Fruit fly (Drosophila melanogaster) whole organism, embryonic: Measurements from ENCODE around the gene CG4660.

Source experiments
- ATbp ChIP-seq: fragments of 200-800 bp; sonication (Bioruptor generic); optimal IDR thresholded peaks from 2 replicates; lab custom pipeline; 2017; ENCODE audit warnings: missing biosample characterization, mild to moderate bottlenecking, missing genetic modification characterization, missing genetic modification reagents
- CG10267 ChIP-seq: fragments of 200-800 bp; sonication (Bioruptor generic); optimal IDR thresholded peaks from 2 replicates; lab custom pipeline; 2018; ENCODE audit warnings: missing biosample characterization, mild to moderate bottlenecking, missing genetic modification characterization, moderate library complexity
- CG10543 ChIP-seq: fragments of 200-800 bp; sonication (Bioruptor generic); optimal IDR thresholded peaks from 3 replicates; lab custom pipeline; 2017; ENCODE audit warnings: missing biosample characterization, mild to moderate bottlenecking, missing genetic modification characterization, moderate library complexity
- CG11695 ChIP-seq: fragments of 200-800 bp; sonication (Bioruptor generic); IDR thresholded peaks from 3 replicates; pipeline ENCODE4 v1.3.6; 2022; ENCODE audit warnings: missing biosample characterization, missing genetic modification characterization
- CG14710 ChIP-seq: fragments of 200-800 bp; sonication (Bioruptor generic); optimal IDR thresholded peaks from 3 replicates; lab custom pipeline; 2019; ENCODE audit warnings: missing biosample characterization, mild to moderate bottlenecking, missing genetic modification characterization, moderate library complexity
- CG15514 ChIP-seq: fragments of 200-800 bp; sonication (Bioruptor generic); optimal IDR thresholded peaks from 3 replicates; lab custom pipeline; 2017; ENCODE audit warnings: missing biosample characterization, missing genetic modification characterization, mild to moderate bottlenecking, moderate library complexity, missing genetic modification reagents
- CG16815 ChIP-seq: fragments of 200-800 bp; sonication (Bioruptor generic); optimal IDR thresholded peaks from 3 replicates; lab custom pipeline; 2017; ENCODE audit warnings: missing biosample characterization, mild to moderate bottlenecking, missing genetic modification characterization
- CG16863 ChIP-seq: fragments of 200-800 bp; sonication (Bioruptor generic); optimal IDR thresholded peaks from 3 replicates; lab custom pipeline; 2016; ENCODE audit warnings: missing biosample characterization, missing genetic modification characterization
- CG17359 ChIP-seq: fragments of 200-800 bp; sonication (Bioruptor generic); optimal IDR thresholded peaks from 3 replicates; lab custom pipeline; 2018; ENCODE audit warnings: missing biosample characterization, mild to moderate bottlenecking, missing genetic modification characterization, moderate library complexity
- CG17361 ChIP-seq: fragments of 200-800 bp; sonication (Bioruptor generic); IDR thresholded peaks from 3 replicates; pipeline ENCODE4 v1.3.6; 2022; ENCODE audit warnings: missing biosample characterization, missing genetic modification characterization
- CG2120 ChIP-seq: fragments of 200-800 bp; sonication (Bioruptor generic); optimal IDR thresholded peaks from 3 replicates; lab custom pipeline; 2016; ENCODE audit warnings: missing biosample characterization, missing genetic modification characterization
- CG2199 ChIP-seq: fragments of 200-800 bp; sonication (Bioruptor generic); IDR thresholded peaks from 3 replicates; pipeline ENCODE4 v1.3.6; 2022; ENCODE audit warnings: missing biosample characterization, missing genetic modification characterization
- CG6813 ChIP-seq: fragments of 200-800 bp; sonication (Bioruptor generic); optimal IDR thresholded peaks from 2 replicates; lab custom pipeline; 2017; ENCODE audit warnings: missing biosample characterization, missing genetic modification characterization, mild to moderate bottlenecking, moderate library complexity, missing genetic modification reagents
- CG8281 ChIP-seq: fragments of 200-800 bp; sonication (Bioruptor generic); optimal IDR thresholded peaks from 2 replicates; lab custom pipeline; 2018; ENCODE audit warnings: missing biosample characterization, mild to moderate bottlenecking, missing genetic modification characterization, moderate library complexity
- CG8924 ChIP-seq: fragments of 200-800 bp; optimal IDR thresholded peaks from 3 replicates; lab custom pipeline; 2019; ENCODE audit warnings: missing biosample characterization, mild to moderate bottlenecking, missing genetic modification characterization, moderate library complexity
- CG9932 ChIP-seq: fragments of 200-800 bp; sonication (Bioruptor generic); IDR thresholded peaks from 2 replicates; pipeline ENCODE4 v1.3.6; 2022; ENCODE audit warnings: missing biosample characterization, missing genetic modification characterization
- Chrac-16 ChIP-seq: fragments of 200-800 bp; sonication (Bioruptor generic); optimal IDR thresholded peaks from 3 replicates; lab custom pipeline; 2016; ENCODE audit warnings: missing biosample characterization, missing genetic modification characterization
- D19A ChIP-seq: fragments of 200-800 bp; optimal IDR thresholded peaks from 3 replicates; lab custom pipeline; 2019; ENCODE audit warnings: missing biosample characterization, mild to moderate bottlenecking, missing genetic modification characterization, moderate library complexity
- Dbx ChIP-seq: fragments of 200-800 bp; sonication (Bioruptor generic); IDR thresholded peaks from 3 replicates; pipeline ENCODE4 v1.3.6; 2022; ENCODE audit warnings: missing biosample characterization, missing genetic modification characterization
- Doc2 ChIP-seq: fragments of 200-800 bp; sonication (Bioruptor generic); IDR thresholded peaks from 2 replicates; pipeline ENCODE4 v1.3.6; 2022; ENCODE audit warnings: missing biosample characterization, missing genetic modification characterization
- Ets65A ChIP-seq: fragments of 200-800 bp; sonication (Bioruptor generic); peaks from one replicate; lab custom pipeline; 2016; ENCODE audit warnings: missing biosample characterization, missing genetic modification characterization
- Fer3 ChIP-seq: fragments of 200-800 bp; sonication (Bioruptor generic); optimal IDR thresholded peaks from 2 replicates; lab custom pipeline; 2018; ENCODE audit warnings: missing biosample characterization, mild to moderate bottlenecking, missing genetic modification characterization, moderate library complexity
- H2.0 ChIP-seq: fragments of 200-800 bp; sonication (Bioruptor generic); IDR thresholded peaks from 2 replicates; pipeline ENCODE4 v1.3.6; 2022; ENCODE audit warnings: missing biosample characterization, missing genetic modification characterization
- Hmr ChIP-seq: fragments of 200-800 bp; sonication (Bioruptor generic); optimal IDR thresholded peaks from 3 replicates; lab custom pipeline; 2017; ENCODE audit warnings: mild to moderate bottlenecking, missing biosample characterization, missing genetic modification reagents, missing genetic modification characterization
- Lhr ChIP-seq: fragments of 200-800 bp; sonication (Bioruptor generic); optimal IDR thresholded peaks from 3 replicates; lab custom pipeline; 2017; ENCODE audit warnings: mild to moderate bottlenecking, missing biosample characterization, missing genetic modification reagents, missing genetic modification characterization
- Mad ChIP-seq: fragments of 200-800 bp; sonication (Bioruptor generic); optimal IDR thresholded peaks from 2 replicates; lab custom pipeline; 2016; ENCODE audit warnings: missing biosample characterization, missing genetic modification characterization
- Meics ChIP-seq: fragments of 200-800 bp; sonication (Bioruptor generic); optimal IDR thresholded peaks from 2 replicates; lab custom pipeline; 2017; ENCODE audit warnings: missing biosample characterization, mild to moderate bottlenecking, missing genetic modification characterization
- NC2α ChIP-seq: fragments of 200-800 bp; sonication (Bioruptor generic); optimal IDR thresholded peaks from 2 replicates; lab custom pipeline; 2016; ENCODE audit warnings: missing biosample characterization, missing genetic modification characterization
- Optix ChIP-seq: fragments of 200-800 bp; sonication (Bioruptor generic); IDR thresholded peaks from 3 replicates; pipeline ENCODE4 v1.3.6; 2022; ENCODE audit warnings: missing biosample characterization, missing genetic modification characterization
- ase ChIP-seq: fragments of 200-800 bp; sonication (Bioruptor generic); IDR thresholded peaks from 3 replicates; pipeline ENCODE4 v1.3.6; 2022; ENCODE audit warnings: missing biosample characterization, missing genetic modification characterization
- br ChIP-seq: fragments of >200 bp; optimal IDR thresholded peaks from 2 replicates; lab custom pipeline; 2017
- btn ChIP-seq: fragments of 200-800 bp; sonication (Bioruptor generic); optimal IDR thresholded peaks from 2 replicates; lab custom pipeline; 2016; ENCODE audit warnings: missing biosample characterization, missing genetic modification characterization
- chinmo ChIP-seq: fragments of 200-800 bp; sonication (Bioruptor generic); IDR thresholded peaks from 4 replicates; pipeline ENCODE4 v1.3.6; 2022; ENCODE audit warnings: missing biosample characterization, missing genetic modification characterization; ENCODE audit not compliant: partially characterized antibody
- corto ChIP-seq: fragments of 200-800 bp; sonication (Bioruptor generic); optimal IDR thresholded peaks from 2 replicates; lab custom pipeline; 2016; ENCODE audit warnings: missing biosample characterization, mild to moderate bottlenecking, missing genetic modification characterization, moderate library complexity
- dysf ChIP-seq: fragments of 200-800 bp; sonication (Bioruptor generic); IDR thresholded peaks from 3 replicates; pipeline ENCODE4 v1.3.6; 2022; ENCODE audit warnings: missing biosample characterization, missing genetic modification characterization
- eve ChIP-seq, 2 experiments: fragments of >200 bp; optimal IDR thresholded peaks; 2 replicates each; lab custom pipeline; 2017; ENCODE audit warnings: missing biosample characterization in 2 of 2, missing genetic modification characterization in 2 of 2
- eyg ChIP-seq: fragments of 200-800 bp; sonication (Bioruptor generic); optimal IDR thresholded peaks from 3 replicates; lab custom pipeline; 2016; ENCODE audit warnings: missing biosample characterization, missing genetic modification characterization
- fru ChIP-seq: fragments of >200 bp; optimal IDR thresholded peaks from 2 replicates; lab custom pipeline; 2017
- insv ChIP-seq, 2 experiments: fragments of 200-800 bp; sonication (Bioruptor generic); optimal IDR thresholded peaks; 3 replicates each; lab custom pipeline; 2016 to 2018; ENCODE audit warnings: missing biosample characterization in 2 of 2, missing genetic modification characterization in 2 of 2
- jigr1 ChIP-seq: fragments of 200-800 bp; sonication (Bioruptor generic); IDR thresholded peaks from 3 replicates; pipeline ENCODE4 v1.3.6; 2022; ENCODE audit warnings: missing biosample characterization, missing genetic modification characterization
- nau ChIP-seq: fragments of 200-800 bp; sonication (Bioruptor generic); optimal IDR thresholded peaks from 3 replicates; lab custom pipeline; 2017; ENCODE audit warnings: missing biosample characterization, mild to moderate bottlenecking, missing genetic modification characterization, missing genetic modification reagents
- phol ChIP-seq: fragments of 200-800 bp; sonication (Bioruptor generic); optimal IDR thresholded peaks from 3 replicates; lab custom pipeline; 2018; ENCODE audit warnings: missing biosample characterization, mild to moderate bottlenecking, missing genetic modification characterization, moderate library complexity
- pzg ChIP-seq: fragments of 200-800 bp; sonication (Bioruptor generic); optimal IDR thresholded peaks from 3 replicates; lab custom pipeline; 2018; ENCODE audit warnings: missing biosample characterization, mild to moderate bottlenecking, missing genetic modification characterization, moderate library complexity
- sc ChIP-seq, 3 experiments: fragments of >200 bp in 2 of 3; fragments of 200-800 bp in 1 of 3; sonication (Bioruptor generic) in 1 of 3; optimal IDR thresholded peaks; 2 replicates in 2 of 3; 3 replicates in 1 of 3; lab custom pipeline; 2017; ENCODE audit warnings: mild to moderate bottlenecking in 1 of 3, missing biosample characterization in 1 of 3, missing genetic modification characterization in 1 of 3, missing genetic modification reagents in 1 of 3
- sens ChIP-seq: fragments of 200-800 bp; sonication (Bioruptor generic); peaks from one replicate; lab custom pipeline; 2016; ENCODE audit warnings: missing biosample characterization, missing genetic modification characterization
- sim ChIP-seq: fragments of 200-800 bp; sonication (Bioruptor generic); IDR thresholded peaks from 2 replicates; pipeline ENCODE4 v1.3.6; 2022; ENCODE audit warnings: missing biosample characterization, missing genetic modification characterization
- sqz ChIP-seq: fragments of 200-800 bp; sonication (Bioruptor generic); optimal IDR thresholded peaks from 3 replicates; lab custom pipeline; 2018; ENCODE audit warnings: missing biosample characterization, mild to moderate bottlenecking, missing genetic modification characterization
- sr ChIP-seq: fragments of 200-800 bp; sonication (Bioruptor generic); IDR thresholded peaks from 3 replicates; pipeline ENCODE4 v1.3.6; 2022; ENCODE audit warnings: missing biosample characterization, missing genetic modification characterization
- unpg ChIP-seq: fragments of 200-800 bp; sonication (Bioruptor generic); optimal IDR thresholded peaks from 3 replicates; lab custom pipeline; 2018; ENCODE audit warnings: missing biosample characterization, mild to moderate bottlenecking, missing genetic modification characterization, moderate library complexity
- vfl ChIP-seq: fragments of 200-800 bp; sonication (Bioruptor generic); optimal IDR thresholded peaks from 2 replicates; lab custom pipeline; 2016; ENCODE audit warnings: missing biosample characterization, missing genetic modification characterization
- zen ChIP-seq: fragments of 200-800 bp; sonication (Bioruptor generic); optimal IDR thresholded peaks from 3 replicates; lab custom pipeline; 2018; ENCODE audit warnings: missing biosample characterization, mild to moderate bottlenecking, missing genetic modification characterization, moderate library complexity

Gene CG4660

DNA sequence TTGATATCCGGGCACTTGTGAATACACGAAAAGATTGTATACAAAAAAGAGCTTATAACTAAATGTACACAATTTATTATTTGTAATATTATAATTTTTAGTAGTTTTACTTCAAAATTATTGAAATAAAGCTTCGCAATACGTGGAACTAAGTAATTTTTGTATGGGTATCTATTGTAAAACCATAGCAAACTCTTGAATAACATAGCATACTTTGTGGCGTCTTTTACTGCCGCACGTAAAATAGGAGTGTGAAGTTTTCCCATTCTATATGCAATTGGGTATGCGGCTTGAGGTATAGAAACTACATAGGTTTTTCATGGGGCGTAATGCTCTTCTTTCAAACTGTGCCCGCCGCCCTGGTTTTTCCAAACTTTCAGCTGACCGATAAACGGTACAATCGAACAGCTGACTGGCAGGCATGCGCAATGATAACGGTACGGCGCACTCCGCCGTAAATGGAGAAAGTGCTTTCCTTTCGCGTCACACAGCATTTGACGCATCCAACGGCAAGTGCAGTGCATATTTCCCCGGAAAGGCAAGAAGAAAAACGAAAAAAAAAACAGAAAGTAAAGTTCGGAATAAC, 41.6 kb downstream of the CG4660 start, which contains the start of gene CG5937:
Gene CG5937 (plus strand): TSS at position 575 of the 586 bp plus-strand sequence.
- TF ChIP-seq CG8281 (tag; lab: Kevin White, UChicago) = no peak
- no peak for TF ChIP-seq fru (lab: Kevin White, UChicago)
- no peak for TF ChIP-seq Chrac-16 (GFP tag; lab: Kevin White, UChicago)
- TF ChIP-seq sqz (GFP tag; lab: Kevin White, UChicago) = no peak
- TF ChIP-seq CG2120 = no peak
- no peak for TF ChIP-seq nau
- TF ChIP-seq CG16815 (GFP tag; lab: Kevin White, UChicago) = no peak
- TF ChIP-seq Meics (GFP tag; lab: Kevin White, UChicago) = peak; percentile 47
- no peak for TF ChIP-seq chinmo (GFP tag; lab: Robert Waterston, UW)
- no peak for TF ChIP-seq ATbp (GFP tag; lab: Kevin White, UChicago)
- no peak for TF ChIP-seq Ets65A (GFP tag; lab: Kevin White, UChicago)
- TF ChIP-seq insv (GFP tag; optimal IDR thresholded peaks at IDR 0.05; lab: Kevin White, UChicago) = no peak
- no peak for TF ChIP-seq H2.0 (GFP tag; lab: Robert Waterston, UW)
- TF ChIP-seq sr (GFP tag; lab: Robert Waterston, UW) = no peak
- no peak for TF ChIP-seq unpg
- no peak for TF ChIP-seq CG9932 (GFP tag; lab: Robert Waterston, UW)
- no peak for TF ChIP-seq Mad (GFP tag; lab: Kevin White, UChicago)
- no peak for TF ChIP-seq CG16863
- no peak for TF ChIP-seq Fer3
- TF ChIP-seq CG17359 (tag; lab: Kevin White, UChicago) = peak; percentile 10
- TF ChIP-seq pzg = no peak
- TF ChIP-seq Lhr (GFP tag; lab: Kevin White, UChicago) = no peak
- peak; percentile 54 for TF ChIP-seq CG10543
- no peak for TF ChIP-seq eve (GFP tag; optimal IDR thresholded peaks at IDR 0.05; lab: Kevin White, UChicago)
- TF ChIP-seq NC2α (GFP tag; lab: Kevin White, UChicago) = no peak
- peak; percentile 57; the same call in 2 of the 3 replicates for TF ChIP-seq CG17361 (GFP tag; lab: Robert Waterston, UW)
- peak; percentile 33 for TF ChIP-seq phol (tag; lab: Kevin White, UChicago)
- no peak for TF ChIP-seq corto (GFP tag; lab: Kevin White, UChicago)
- no peak for TF ChIP-seq ase (GFP tag; lab: Robert Waterston, UW)
- no peak for TF ChIP-seq vfl
- TF ChIP-seq eyg (GFP tag; lab: Kevin White, UChicago) = no peak
- no peak for TF ChIP-seq CG15514 (GFP tag; lab: Kevin White, UChicago)
- no peak for TF ChIP-seq CG11695 (GFP tag; lab: Robert Waterston, UW)
- peak; percentile 58 for TF ChIP-seq sens
- TF ChIP-seq Optix (GFP tag; lab: Robert Waterston, UW) = no peak
- TF ChIP-seq CG6813 (GFP tag; lab: Kevin White, UChicago) = no peak
- TF ChIP-seq br (lab: Kevin White, UChicago) = no peak
- TF ChIP-seq Hmr (GFP tag; lab: Kevin White, UChicago) = peak; percentile 18
- no peak for TF ChIP-seq Dbx (GFP tag; lab: Robert Waterston, UW)
- peak; percentile 4 for TF ChIP-seq CG8924 (tag; lab: Kevin White, UChicago)
- peak; percentile 29 for TF ChIP-seq CG14710
- TF ChIP-seq CG10267 (tag; lab: Kevin White, UChicago) = peak; percentile 13
- TF ChIP-seq D19A (tag; lab: Kevin White, UChicago) = peak; percentile 5
- no peak for TF ChIP-seq Doc2 (GFP tag; lab: Robert Waterston, UW)
- no peak for TF ChIP-seq sc (optimal IDR thresholded peaks at IDR 0.05; lab: Kevin White, UChicago)
- TF ChIP-seq sc (GFP tag; optimal IDR thresholded peaks at IDR 0.05; lab: Kevin White, UChicago) = no peak
- no peak for TF ChIP-seq dysf
- no peak for TF ChIP-seq CG2199 (GFP tag; lab: Robert Waterston, UW)
- TF ChIP-seq zen = no peak
- TF ChIP-seq jigr1 = no peak
- no peak for TF ChIP-seq sim (GFP tag; lab: Robert Waterston, UW)
- TF ChIP-seq btn (GFP tag; lab: Kevin White, UChicago) = no peak
